Fruit fly (Drosophila melanogaster) whole organism: ENCODE measurements around the gene Iris.

Source experiments
- CG8478 ChIP-seq: fragments of >200 bp; optimal IDR thresholded peaks from 2 replicates; lab custom pipeline; 2018; ENCODE audit warnings: inconsistent platforms
- Dll ChIP-seq: fragments of >200 bp; optimal IDR thresholded peaks from 2 replicates; lab custom pipeline; 2017
- EcR ChIP-seq, 2 experiments: fragments of >200 bp; optimal IDR thresholded peaks; 2 replicates each; lab custom pipeline; 2017; ENCODE audit warnings: missing biosample characterization in 2 of 2, missing genetic modification characterization in 2 of 2, missing genetic modification reagents in 2 of 2
- pan ChIP-seq: fragments of >200 bp; optimal IDR thresholded peaks from 2 replicates; lab custom pipeline; 2017
- psq ChIP-seq: fragments of >200 bp; optimal IDR thresholded peaks from 2 replicates; lab custom pipeline; 2017

dm6 chr2L:1166326-1166725 is 32.4 kb upstream of the Iris start, which contains the start of gene CG14341:
- TF ChIP-seq psq (lab: Kevin White, UChicago), result no peak
- TF ChIP-seq EcR (GFP tag; optimal IDR thresholded peaks at IDR 0.05; lab: Kevin White, UChicago), result no peak
- TF ChIP-seq pan, result no peak
- TF ChIP-seq Dll (lab: Kevin White, UChicago), result no peak
- no peak for TF ChIP-seq CG8478 (lab: Kevin White, UChicago)
